Fruit fly (Drosophila melanogaster): Measurements from ENCODE around the gene lsn.
A peak's percentile ranks its signal among the peaks of the same experiment; 100 is the strongest.

The lsn gene

DNA sequence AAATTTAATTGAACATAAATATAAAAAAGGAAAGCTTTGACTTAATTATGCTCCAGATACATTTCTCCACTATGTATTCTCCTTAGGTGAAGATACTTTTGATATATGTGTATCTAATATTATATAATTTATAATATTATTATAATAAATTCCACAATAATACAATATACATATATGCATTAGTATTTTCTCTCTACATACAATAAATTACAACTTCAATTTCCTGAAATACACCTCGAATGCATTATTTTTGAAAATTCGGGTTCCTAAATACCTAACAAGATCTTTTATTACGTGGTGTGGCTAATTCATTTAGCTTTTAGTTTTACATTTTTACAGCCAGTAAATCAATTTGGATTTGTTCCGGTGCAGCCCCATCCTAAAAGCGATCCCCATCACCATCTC, 34.7 kb upstream of the lsn start (continued):
- TF ChIP-seq Xrp1 (GFP tag; IDR thresholded peaks at IDR 0.05), result peak; percentile 49; the same call in 1 of the 2 replicates
- peak; percentile 24 for TF ChIP-seq grau (tag; optimal IDR thresholded peaks at IDR 0.05)
- no peak for TF ChIP-seq Myb (GFP tag; optimal IDR thresholded peaks at IDR 0.05)
- TF ChIP-seq phol (tag; optimal IDR thresholded peaks at IDR 0.05), result peak; percentile 68
- TF ChIP-seq CG17912 (GFP tag; optimal IDR thresholded peaks at IDR 0.05), result no peak
- TF ChIP-seq vvl (GFP tag; IDR thresholded peaks at IDR 0.05), result no peak
- no peak for TF ChIP-seq oc (tag; optimal IDR thresholded peaks at IDR 0.05)
- TF ChIP-seq CG18599 (GFP tag; optimal IDR thresholded peaks at IDR 0.05), result no peak
- no peak for TF ChIP-seq Pdp1 (GFP tag; optimal IDR thresholded peaks at IDR 0.05)
- peak; percentile 60 for TF ChIP-seq Blimp-1 (GFP tag; optimal IDR thresholded peaks at IDR 0.05)
- no peak for TF ChIP-seq Eip74EF (GFP tag; optimal IDR thresholded peaks at IDR 0.05)
- TF ChIP-seq Nf-YA (GFP tag; IDR thresholded peaks at IDR 0.05), result no peak
- no peak for TF ChIP-seq onecut (GFP tag; IDR thresholded peaks at IDR 0.05)
- TF ChIP-seq CG18262 (tag; optimal IDR thresholded peaks at IDR 0.05), result peak; percentile 80
- TF ChIP-seq CG30020 (tag; optimal IDR thresholded peaks at IDR 0.05), result no peak
- no peak for TF ChIP-seq CG15696 (tag; optimal IDR thresholded peaks at IDR 0.05)
- no peak for TF ChIP-seq Gug (GFP tag; IDR thresholded peaks at IDR 0.05)
- TF ChIP-seq stwl (tag; optimal IDR thresholded peaks at IDR 0.05), result no peak
- TF ChIP-seq CG13424 (tag; optimal IDR thresholded peaks at IDR 0.05), result peak; percentile 9
- TF ChIP-seq inv (GFP tag; IDR thresholded peaks at IDR 0.05; ENCODE audit: partially characterized antibody), result no peak
- no peak for TF ChIP-seq Optix (GFP tag; IDR thresholded peaks at IDR 0.05)
- peak; percentile 75 for TF ChIP-seq dmrt11E (tag; optimal IDR thresholded peaks at IDR 0.05)
- no peak for TF ChIP-seq gfzf (GFP tag; optimal IDR thresholded peaks at IDR 0.05)
- no peak for TF ChIP-seq Ptx1 (GFP tag; IDR thresholded peaks at IDR 0.05)
- no peak for TF ChIP-seq da (GFP tag; optimal IDR thresholded peaks at IDR 0.05)
- no peak for TF ChIP-seq sob (GFP tag; IDR thresholded peaks at IDR 0.05)
- no peak for TF ChIP-seq CG9932 (GFP tag; IDR thresholded peaks at IDR 0.05)
- TF ChIP-seq HLH3B (GFP tag; IDR thresholded peaks at IDR 0.05), result no peak
- no peak for TF ChIP-seq Trl (optimal IDR thresholded peaks at IDR 0.05)
- no peak for TF ChIP-seq Trl (GFP tag; optimal IDR thresholded peaks at IDR 0.05)
- TF ChIP-seq CG43689 (GFP tag; IDR thresholded peaks at IDR 0.05), result no peak
- peak; percentile 30 for TF ChIP-seq Abd-B (GFP tag; optimal IDR thresholded peaks at IDR 0.05)
- TF ChIP-seq vnd (GFP tag; IDR thresholded peaks at IDR 0.05; ENCODE audit: partially characterized antibody), result no peak
- TF ChIP-seq dysf (GFP tag; IDR thresholded peaks at IDR 0.05), result no peak
- no peak for TF ChIP-seq D (optimal IDR thresholded peaks at IDR 0.05)
- peak; percentile 14 for TF ChIP-seq D (GFP tag; optimal IDR thresholded peaks at IDR 0.05)
- no peak for TF ChIP-seq CG12659 (GFP tag; optimal IDR thresholded peaks at IDR 0.05)
- TF ChIP-seq CG31388 (GFP tag; optimal IDR thresholded peaks at IDR 0.05), result no peak
- no peak for TF ChIP-seq CG18619 (GFP tag; optimal IDR thresholded peaks at IDR 0.05)
- TF ChIP-seq gsb-n (tag; optimal IDR thresholded peaks at IDR 0.05), result peak; percentile 33
- no peak for TF ChIP-seq CG11093 (GFP tag; IDR thresholded peaks at IDR 0.05)
- TF ChIP-seq lola (GFP tag; optimal IDR thresholded peaks at IDR 0.05), result peak in 1 of 3 experiments; percentile 76
- no peak for TF ChIP-seq CG12219 (GFP tag; optimal IDR thresholded peaks at IDR 0.05)
- no peak for TF ChIP-seq Fer2 (tag; optimal IDR thresholded peaks at IDR 0.05)
- TF ChIP-seq CG10565 (GFP tag; optimal IDR thresholded peaks at IDR 0.05), result no peak
- TF ChIP-seq ato (GFP tag; IDR thresholded peaks at IDR 0.05; ENCODE audit: partially characterized antibody), result no peak
- TF ChIP-seq CG7928 (GFP tag; optimal IDR thresholded peaks at IDR 0.05), result no peak
- TF ChIP-seq Hr3 (GFP tag; optimal IDR thresholded peaks at IDR 0.05), result peak; percentile 18
- no peak for TF ChIP-seq eve (GFP tag; optimal IDR thresholded peaks at IDR 0.05)
- no peak for TF ChIP-seq lmd (GFP tag; IDR thresholded peaks at IDR 0.05)
- TF ChIP-seq CG11504 (tag; optimal IDR thresholded peaks at IDR 0.05), result peak; percentile 43
